Fruit fly (Drosophila melanogaster): ENCODE data around the gene cal1.

Gene cal1

DNA sequence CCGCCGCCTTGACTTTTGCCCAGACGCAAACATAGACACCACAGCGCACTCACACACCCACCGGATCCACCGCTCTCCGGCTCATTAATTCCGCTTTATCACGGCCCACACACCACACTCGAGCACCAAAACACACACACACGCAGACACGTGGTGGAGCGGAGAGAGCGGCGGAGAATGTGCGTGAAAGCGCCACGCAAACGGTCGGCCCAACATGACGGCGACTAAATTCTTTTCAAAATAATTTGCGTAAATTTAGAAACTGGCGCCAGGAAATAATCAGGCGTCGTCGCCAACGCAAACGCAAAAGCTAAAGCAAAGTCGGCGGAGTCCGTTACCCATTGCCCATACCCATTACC is 28.3 kb upstream of the cal1 start (continued):
- TF ChIP-seq knrl (GFP tag; IDR thresholded peaks at IDR 0.05; ENCODE audit: partially characterized antibody): no peak
- TF ChIP-seq z (GFP tag; IDR thresholded peaks at IDR 0.05): peak; percentile 55; the same call in 1 of the 3 replicates
- TF ChIP-seq lilli (GFP tag; optimal IDR thresholded peaks at IDR 0.05): no peak
- no peak for TF ChIP-seq D (optimal IDR thresholded peaks at IDR 0.05)
- no peak for TF ChIP-seq D (GFP tag; optimal IDR thresholded peaks at IDR 0.05)
- TF ChIP-seq ara (GFP tag; IDR thresholded peaks at IDR 0.05): 0 out of 2 replicates have a peak, but pooled peaks have one; percentile 15
- no peak for TF ChIP-seq sens-2 (GFP tag; IDR thresholded peaks at IDR 0.05)
- TF ChIP-seq CG11456 (GFP tag; IDR thresholded peaks at IDR 0.05): peak; percentile 53; the same call in 1 of the 3 replicates
- TF ChIP-seq Med (GFP tag): peak; percentile 90
- TF ChIP-seq cg (GFP tag; optimal IDR thresholded peaks at IDR 0.05): peak; percentile 88
- peak; percentile 65; the same call in 1 of the 4 replicates for TF ChIP-seq chinmo (GFP tag; IDR thresholded peaks at IDR 0.05; ENCODE audit: partially characterized antibody)
- TF ChIP-seq CG3995 (GFP tag; optimal IDR thresholded peaks at IDR 0.05): no peak
- no peak for TF ChIP-seq tap (tag; optimal IDR thresholded peaks at IDR 0.05)
- TF ChIP-seq sug (tag; optimal IDR thresholded peaks at IDR 0.05): peak; percentile 59
- peak; percentile 49 for TF ChIP-seq CG12769 (tag; optimal IDR thresholded peaks at IDR 0.05)
- TF ChIP-seq otp (GFP tag; IDR thresholded peaks at IDR 0.05): 0 out of 3 replicates have a peak, but pooled peaks have one; percentile 25
- TF ChIP-seq crol (GFP tag; IDR thresholded peaks at IDR 0.05): peak; percentile 63
- no peak for TF ChIP-seq CG18619 (GFP tag; optimal IDR thresholded peaks at IDR 0.05)
- TF ChIP-seq Adf1 (GFP tag; IDR thresholded peaks at IDR 0.05): peak; percentile 59
- TF ChIP-seq Camta (GFP tag; optimal IDR thresholded peaks at IDR 0.05): no peak
- 0 out of 3 replicates have a peak, but pooled peaks have one; percentile 10 for TF ChIP-seq gce (GFP tag; IDR thresholded peaks at IDR 0.05)
- TF ChIP-seq Aef1 (GFP tag; IDR thresholded peaks at IDR 0.05): no peak
- no peak for TF ChIP-seq CG1602 (GFP tag; optimal IDR thresholded peaks at IDR 0.05)
- TF ChIP-seq Lim3 (GFP tag; IDR thresholded peaks at IDR 0.05): no peak
- TF ChIP-seq crp (GFP tag; optimal IDR thresholded peaks at IDR 0.05): no peak
- TF ChIP-seq odd (GFP tag; optimal IDR thresholded peaks at IDR 0.05): no peak
- no peak for TF ChIP-seq usp (GFP tag; optimal IDR thresholded peaks at IDR 0.05)
- no peak for TF ChIP-seq ato (GFP tag; IDR thresholded peaks at IDR 0.05; ENCODE audit: partially characterized antibody)
- no peak for TF ChIP-seq CG34422 (GFP tag; IDR thresholded peaks at IDR 0.05)
- TF ChIP-seq stc (GFP tag; IDR thresholded peaks at IDR 0.05): no peak
- no peak for TF ChIP-seq tna (GFP tag; IDR thresholded peaks at IDR 0.05; ENCODE audit: partially characterized antibody)
- TF ChIP-seq eyg (GFP tag; optimal IDR thresholded peaks at IDR 0.05): no peak
- TF ChIP-seq vvl (GFP tag; IDR thresholded peaks at IDR 0.05): peak; percentile 20; the same call in 1 of the 2 replicates
- TF ChIP-seq CG14050 (GFP tag; IDR thresholded peaks at IDR 0.05): no peak
- no peak for TF ChIP-seq lov (optimal IDR thresholded peaks at IDR 0.05)
- TF ChIP-seq lov (GFP tag; IDR thresholded peaks at IDR 0.05): 0 out of 3 replicates have a peak, but pooled peaks have one; percentile 5
- peak; percentile 6 for TF ChIP-seq cwo (GFP tag; optimal IDR thresholded peaks at IDR 0.05)
- TF ChIP-seq CG10543 (GFP tag; optimal IDR thresholded peaks at IDR 0.05): peak; percentile 37
- TF ChIP-seq wek (GFP tag; optimal IDR thresholded peaks at IDR 0.05): no peak
- TF ChIP-seq sd (tag; optimal IDR thresholded peaks at IDR 0.05): peak; percentile 91
- no peak for TF ChIP-seq CG8290 (GFP tag; optimal IDR thresholded peaks at IDR 0.05)
- peak in 1 of 2 experiments; percentile 53 for TF ChIP-seq CG8290 (tag; optimal IDR thresholded peaks at IDR 0.05)
- TF ChIP-seq CG13624 (GFP tag; optimal IDR thresholded peaks at IDR 0.05): no peak
- peak; percentile 47; the same call in 1 of the 2 replicates for TF ChIP-seq Atf6 (GFP tag; IDR thresholded peaks at IDR 0.05)
- TF ChIP-seq Trl (optimal IDR thresholded peaks at IDR 0.05): peak; percentile 30 to 57
- TF ChIP-seq Trl (GFP tag; optimal IDR thresholded peaks at IDR 0.05): no peak
- no peak for TF ChIP-seq CG4820 (GFP tag; optimal IDR thresholded peaks at IDR 0.05)
- TF ChIP-seq CG5953 (GFP tag; IDR thresholded peaks at IDR 0.05): no peak
- TF ChIP-seq zfh1 (GFP tag; IDR thresholded peaks at IDR 0.05): no peak
- TF ChIP-seq Meics (GFP tag; optimal IDR thresholded peaks at IDR 0.05): no peak

All from whole organism, embryonic.